Worm (Caenorhabditis elegans) whole organism, L2 larva: ENCODE data around the gene C13A2.6.
"Not testable (repeated sequence)": the region's sequence is repeated elsewhere in the genome, so short reads cannot be mapped to it uniquely, and the experiment has no call there.

Source experiments
- F13H6.1 ChIP-seq: sonication (generic microtip); optimal IDR thresholded peaks from 2 replicates; lab custom pipeline; 2016; ENCODE audit warnings: missing genetic modification characterization, missing compliant biosample characterization
- R02D3.7 ChIP-seq: fragments of 150-350 bp; optimal IDR thresholded peaks from 2 replicates; lab custom pipeline; 2014; ENCODE audit warnings: missing biosample characterization, missing genetic modification characterization
- ZK546.5 ChIP-seq: sonication (generic microtip); optimal IDR thresholded peaks from 2 replicates; lab custom pipeline; 2017; ENCODE audit warnings: missing biosample characterization, missing genetic modification characterization
- alr-1 ChIP-seq: fragments of 150-350 bp; optimal IDR thresholded peaks from 2 replicates; lab custom pipeline; 2014; ENCODE audit warnings: missing biosample characterization, missing genetic modification characterization
- egl-27 ChIP-seq: sonication (generic microtip); optimal IDR thresholded peaks from 3 replicates; lab custom pipeline; 2017; ENCODE audit warnings: missing biosample characterization, missing genetic modification reagents, missing genetic modification characterization
- lin-13 ChIP-seq: fragments of 150-350 bp; optimal IDR thresholded peaks from 2 replicates; lab custom pipeline; 2014; ENCODE audit warnings: missing biosample characterization, missing genetic modification reagents, missing genetic modification characterization

DNA sequence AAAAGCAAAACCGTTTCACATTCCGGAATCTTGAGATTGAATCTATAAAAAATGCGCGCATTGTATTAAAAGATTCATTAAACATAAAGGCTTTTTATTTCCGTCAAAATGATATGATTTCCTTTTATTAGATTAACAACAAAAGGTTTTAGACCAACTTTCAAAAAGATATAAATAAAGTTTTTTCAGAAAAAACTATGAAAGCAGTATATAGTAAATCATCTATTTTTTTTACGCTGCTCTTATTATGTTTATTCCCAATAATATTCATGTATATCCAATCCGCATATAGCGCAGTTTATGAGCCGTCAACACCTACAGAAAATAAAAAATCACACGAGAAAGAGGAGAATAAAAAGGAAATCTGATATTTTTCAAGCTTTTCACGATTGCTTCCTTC, 35.0 kb downstream of the C13A2.6 start, which contains the start of gene F07G11.2:
- not testable (repeated sequence) for TF ChIP-seq alr-1 (tag; lab: Kevin White, UChicago); ZK546.5 (tag; lab: Kevin White, UChicago); egl-27 (tag; lab: Kevin White, UChicago); F13H6.1; lin-13 (GFP tag; lab: Kevin White, UChicago); R02D3.7 (tag; lab: Kevin White, UChicago)
